Worm (Caenorhabditis elegans) whole organism, early embryonic: ENCODE data around the gene srh-159.

Source experiments
- B0310.2 ChIP-seq: sonication (generic microtip); optimal IDR thresholded peaks from 2 replicates; lab custom pipeline; 2016; ENCODE audit warnings: mild to moderate bottlenecking, missing genetic modification characterization, missing compliant biosample characterization
- aly-1 ChIP-seq: sonication (generic microtip); optimal IDR thresholded peaks from 2 replicates; lab custom pipeline; 2016; ENCODE audit warnings: missing genetic modification characterization, missing compliant biosample characterization
- ama-1 ChIP-seq: fragments of 150-350 bp; optimal IDR thresholded peaks from 2 replicates; lab custom pipeline; 2014
- ets-7 ChIP-seq: sonication (generic microtip); optimal IDR thresholded peaks from 2 replicates; lab custom pipeline; 2016; ENCODE audit warnings: missing genotype, missing genetic modification characterization, missing compliant biosample characterization
- hmbx-1 ChIP-seq: sonication (generic microtip); optimal IDR thresholded peaks from 2 replicates; lab custom pipeline; 2016; ENCODE audit warnings: mild to moderate bottlenecking, missing genetic modification characterization, missing compliant biosample characterization
- sea-1 ChIP-seq: fragments of 200-800 bp; sonication (Bioruptor generic); conservative IDR thresholded peaks from 2 replicates; pipeline ENCODE4 v1.3.6; 2022; ENCODE audit warnings: missing genetic modification characterization, missing compliant biosample characterization

DNA sequence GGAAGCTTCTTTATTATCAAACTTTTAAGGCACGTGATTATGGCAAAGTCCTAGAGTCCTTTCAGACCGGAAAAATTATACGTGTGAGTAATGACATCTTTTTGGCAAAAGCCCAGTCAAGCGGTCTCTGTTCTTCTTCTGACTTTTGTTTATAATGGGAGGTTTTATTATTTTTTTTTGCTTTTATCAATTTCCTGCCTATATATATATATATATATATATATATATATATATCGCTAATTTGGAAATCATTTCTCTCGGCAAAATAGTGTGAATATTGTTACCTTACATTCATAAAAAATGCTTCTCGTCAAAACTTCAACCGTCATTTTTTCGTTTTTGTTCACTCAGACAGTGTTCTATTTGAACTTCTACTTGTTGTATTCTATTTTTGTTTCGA is 35.5 kb downstream of the srh-159 start, which contains the start of gene srbc-62:
- TF ChIP-seq B0310.2 (tag; lab: Kevin White, UChicago) (no peak), hmbx-1 (tag; lab: Kevin White, UChicago) (no peak), ama-1 (lab: Kevin White, UChicago) (no peak), aly-1 (tag; lab: Kevin White, UChicago) (no peak), ets-7 (no peak), sea-1 (GFP tag; lab: Robert Waterston, UW) (no peak)
